Worm (Caenorhabditis elegans) whole organism, early embryonic: ENCODE data around the gene vpat-1.

Experiments used
- F13C5.2 ChIP-seq: sonication (generic microtip); optimal IDR thresholded peaks from 2 replicates; lab custom pipeline; 2017; ENCODE audit warnings: mild to moderate bottlenecking, missing genetic modification characterization, inconsistent platforms, missing compliant biosample characterization
- aly-1 ChIP-seq: sonication (generic microtip); optimal IDR thresholded peaks from 2 replicates; lab custom pipeline; 2016; ENCODE audit warnings: missing genetic modification characterization, missing compliant biosample characterization
- ama-1 ChIP-seq: fragments of 150-350 bp; optimal IDR thresholded peaks from 2 replicates; lab custom pipeline; 2014
- ceh-13 ChIP-seq: fragments of 200-800 bp; sonication (Bioruptor generic); optimal IDR thresholded peaks from 2 replicates; lab custom pipeline; 2018; ENCODE audit warnings: mild to moderate bottlenecking, missing genetic modification characterization, missing compliant biosample characterization
- flt-1 ChIP-seq: fragments of 200-800 bp; sonication (Bioruptor generic); IDR thresholded peaks from 2 replicates; pipeline ENCODE4 v1.3.6; 2022; ENCODE audit warnings: missing genetic modification characterization, missing compliant biosample characterization
- hmg-4 ChIP-seq: fragments of 200-800 bp; sonication (Bioruptor generic); optimal IDR thresholded peaks from 2 replicates; lab custom pipeline; 2018; ENCODE audit warnings: mild to moderate bottlenecking, missing genetic modification characterization, missing compliant biosample characterization
- hnd-1 ChIP-seq: sonication (generic microtip); optimal IDR thresholded peaks from 2 replicates; lab custom pipeline; 2016; ENCODE audit warnings: missing genetic modification characterization, missing compliant biosample characterization
- pes-1 ChIP-seq: fragments of 200-800 bp; sonication (Bioruptor generic); IDR thresholded peaks from 2 replicates; pipeline ENCODE4 v1.3.6; 2022; ENCODE audit warnings: missing genetic modification reagents, missing genetic modification characterization, missing compliant biosample characterization
- scrt-1 ChIP-seq: fragments of 200-800 bp; sonication (Bioruptor generic); IDR thresholded peaks from 2 replicates; pipeline ENCODE4 v1.3.6; 2022; ENCODE audit warnings: missing genetic modification characterization, missing compliant biosample characterization
- sea-1 ChIP-seq: fragments of 200-800 bp; sonication (Bioruptor generic); conservative IDR thresholded peaks from 2 replicates; pipeline ENCODE4 v1.3.6; 2022; ENCODE audit warnings: missing genetic modification characterization, missing compliant biosample characterization
- tbx-11 ChIP-seq: fragments of 200-800 bp; sonication (Bioruptor generic); IDR thresholded peaks from 2 replicates; pipeline ENCODE4 v1.3.6; 2022; ENCODE audit warnings: missing genetic modification characterization, missing compliant biosample characterization
- tra-4 ChIP-seq: sonication (generic microtip); optimal IDR thresholded peaks from 2 replicates; lab custom pipeline; 2017; ENCODE audit warnings: missing genetic modification characterization, missing compliant biosample characterization

- no peak for TF ChIP-seq hnd-1 (tag; lab: Kevin White, UChicago)
- no peak for TF ChIP-seq tra-4 (tag; lab: Kevin White, UChicago)
- no peak for TF ChIP-seq F13C5.2 (tag; lab: Kevin White, UChicago)
- no peak for TF ChIP-seq ama-1 (lab: Kevin White, UChicago)
- no peak for TF ChIP-seq aly-1 (tag; lab: Kevin White, UChicago)
- TF ChIP-seq flt-1 (GFP tag; lab: Robert Waterston, UW): no peak
- TF ChIP-seq scrt-1: no peak
- no peak for TF ChIP-seq pes-1 (GFP tag; lab: Robert Waterston, UW)
- TF ChIP-seq sea-1 (GFP tag; lab: Robert Waterston, UW): no peak
- no peak for TF ChIP-seq ceh-13
- TF ChIP-seq hmg-4: no peak
- TF ChIP-seq tbx-11 (GFP tag; lab: Robert Waterston, UW): no peak
Measured at ce11 chrX:1080549-1080948, 34.5 kb upstream of the vpat-1 start, which contains the start of gene pfn-3.
